Worm (Caenorhabditis elegans) whole organism, midembryonic: ENCODE data around the gene twk-25.

Source experiments
- T22C8.4 ChIP-seq: fragments of 200-800 bp; sonication (Bioruptor generic); IDR thresholded peaks from 2 replicates; pipeline ENCODE4 v1.3.6; 2022; ENCODE audit warnings: missing genetic modification characterization, missing compliant biosample characterization
- cog-1 ChIP-seq: sonication (generic microtip); optimal IDR thresholded peaks from 2 replicates; lab custom pipeline; 2016; ENCODE audit warnings: missing genetic modification characterization, missing compliant biosample characterization
- flt-1 ChIP-seq: fragments of 200-800 bp; sonication (Bioruptor generic); IDR thresholded peaks from 2 replicates; pipeline ENCODE4 v1.3.6; 2022; ENCODE audit warnings: missing genetic modification characterization, missing compliant biosample characterization
- klf-2 ChIP-seq: fragments of 200-800 bp; sonication (Bioruptor generic); conservative IDR thresholded peaks from 2 replicates; pipeline ENCODE4 v1.3.6; 2022; ENCODE audit warnings: missing genetic modification reagents, missing genetic modification characterization, missing compliant biosample characterization
- med-1 ChIP-seq: sonication (generic microtip); optimal IDR thresholded peaks from 2 replicates; lab custom pipeline; 2017; ENCODE audit warnings: missing genetic modification characterization, mild to moderate bottlenecking, missing compliant biosample characterization, antibody characterized with exemption, missing genetic modification reagents; ENCODE audit not compliant: insufficient read depth
- ref-1 ChIP-seq: fragments of 200-800 bp; sonication (Bioruptor generic); conservative IDR thresholded peaks from 2 replicates; pipeline ENCODE4 v1.3.6; 2022; ENCODE audit warnings: missing genetic modification reagents, missing genetic modification characterization, missing compliant biosample characterization
- tab-1 ChIP-seq: fragments of 200-800 bp; sonication (Bioruptor generic); IDR thresholded peaks from 2 replicates; pipeline ENCODE4 v1.3.6; 2022; ENCODE audit warnings: missing genetic modification characterization, missing compliant biosample characterization
- ztf-29 ChIP-seq: fragments of 200-800 bp; sonication (Bioruptor generic); IDR thresholded peaks from 2 replicates; pipeline ENCODE4 v1.3.6; 2022; ENCODE audit warnings: missing genetic modification reagents, missing genetic modification characterization, missing compliant biosample characterization

DNA sequence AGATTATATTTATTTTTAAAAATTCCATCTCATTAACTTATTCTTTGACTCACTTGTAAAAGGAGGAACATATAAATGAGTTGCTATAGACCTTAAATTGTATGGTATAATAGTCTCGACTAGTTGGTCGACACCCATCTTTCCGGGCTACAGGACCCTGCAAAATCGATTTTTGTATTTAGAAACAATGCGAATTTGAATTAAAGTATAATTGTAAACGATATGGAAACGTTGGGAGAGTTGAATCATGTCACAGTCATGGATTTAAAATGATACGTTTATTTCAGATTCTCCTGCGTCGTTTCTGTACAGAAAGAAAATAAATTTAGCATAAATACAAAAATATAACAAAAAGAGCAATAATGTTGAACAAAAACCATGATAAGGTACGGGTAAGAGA, 25.4 kb upstream of the twk-25 start, which contains the start of gene catp-8:
- TF ChIP-seq med-1 (GFP tag; lab: Kevin White, UChicago): no peak
- TF ChIP-seq T22C8.4: no peak
- TF ChIP-seq klf-2 (GFP tag; lab: Robert Waterston, UW): no peak
- no peak for TF ChIP-seq flt-1 (GFP tag; lab: Robert Waterston, UW)
- TF ChIP-seq ref-1 (GFP tag; lab: Robert Waterston, UW): no peak
- no peak for TF ChIP-seq cog-1 (tag; lab: Kevin White, UChicago)
- no peak for TF ChIP-seq tab-1 (GFP tag; lab: Robert Waterston, UW)
- no peak for TF ChIP-seq ztf-29
